Worm (Caenorhabditis elegans) whole organism, late embryonic: ENCODE results near the gene slc-25A32.

ENCODE experiments used
- C08G9.2 ChIP-seq: sonication (generic microtip); optimal IDR thresholded peaks from 2 replicates; lab custom pipeline; 2016; ENCODE audit warnings: mild to moderate bottlenecking, missing genetic modification characterization, moderate library complexity, missing compliant biosample characterization
- C38D4.7 ChIP-seq: fragments of 200-800 bp; sonication (Bioruptor generic); optimal IDR thresholded peaks from 2 replicates; lab custom pipeline; 2018; ENCODE audit warnings: mild to moderate bottlenecking, missing genetic modification characterization, moderate library complexity, missing compliant biosample characterization
- F13H6.1 ChIP-seq: sonication (generic microtip); optimal IDR thresholded peaks from 2 replicates; lab custom pipeline; 2016; ENCODE audit warnings: missing genetic modification characterization, missing compliant biosample characterization
- K02D7.2 ChIP-seq: sonication (generic microtip); optimal IDR thresholded peaks from 2 replicates; lab custom pipeline; 2017; ENCODE audit warnings: mild to moderate bottlenecking, missing genetic modification characterization, missing compliant biosample characterization
- K09A11.1 ChIP-seq: sonication (generic microtip); optimal IDR thresholded peaks from 2 replicates; lab custom pipeline; 2017; ENCODE audit warnings: antibody characterized with exemption, mild to moderate bottlenecking, missing genetic modification characterization, missing compliant biosample characterization; ENCODE audit not compliant: insufficient read depth
- Y22D7AL.16 ChIP-seq: sonication (generic microtip); optimal IDR thresholded peaks from 2 replicates; lab custom pipeline; 2016; ENCODE audit warnings: missing genetic modification characterization, missing compliant biosample characterization
- ahr-1 ChIP-seq: sonication (generic microtip); optimal IDR thresholded peaks from 2 replicates; lab custom pipeline; 2016; ENCODE audit warnings: missing genetic modification characterization, missing compliant biosample characterization
- ceh-14 ChIP-seq: sonication (generic microtip); optimal IDR thresholded peaks from 2 replicates; lab custom pipeline; 2016; ENCODE audit warnings: missing genotype, missing genetic modification characterization, missing compliant biosample characterization
- ceh-18 ChIP-seq: sonication (generic microtip); optimal IDR thresholded peaks from 2 replicates; lab custom pipeline; 2016; ENCODE audit warnings: missing genetic modification characterization, missing compliant biosample characterization
- ceh-19 ChIP-seq: fragments of 200-800 bp; sonication (Bioruptor generic); optimal IDR thresholded peaks from 2 replicates; lab custom pipeline; 2018; ENCODE audit warnings: mild to moderate bottlenecking, missing genetic modification characterization, missing compliant biosample characterization
- ceh-24 ChIP-seq: sonication (generic microtip); optimal IDR thresholded peaks from 2 replicates; lab custom pipeline; 2016; ENCODE audit warnings: mild to moderate bottlenecking, missing genetic modification characterization, missing compliant biosample characterization
- ceh-30 ChIP-seq: fragments of 150-350 bp; optimal IDR thresholded peaks from 2 replicates; lab custom pipeline; 2014; ENCODE audit warnings: missing biosample characterization, missing genetic modification characterization
- ceh-6 ChIP-seq: fragments of 200-800 bp; sonication (Bioruptor generic); optimal IDR thresholded peaks from 2 replicates; lab custom pipeline; 2018; ENCODE audit warnings: mild to moderate bottlenecking, missing genetic modification characterization, missing compliant biosample characterization
- ceh-9 ChIP-seq: sonication (generic microtip); optimal IDR thresholded peaks from 2 replicates; lab custom pipeline; 2016; ENCODE audit warnings: mild to moderate bottlenecking, missing genetic modification characterization, inconsistent platforms, missing compliant biosample characterization
- dmd-4 ChIP-seq: sonication (generic microtip); optimal IDR thresholded peaks from 2 replicates; lab custom pipeline; 2016; ENCODE audit warnings: borderline replicate concordance, missing genetic modification characterization, missing compliant biosample characterization
- dve-1 ChIP-seq: sonication (generic microtip); optimal IDR thresholded peaks from 2 replicates; lab custom pipeline; 2017; ENCODE audit warnings: antibody characterized with exemption, mild to moderate bottlenecking, missing genetic modification characterization, missing compliant biosample characterization
- elt-4 ChIP-seq: sonication (generic microtip); optimal IDR thresholded peaks from 2 replicates; lab custom pipeline; 2016; ENCODE audit warnings: missing genetic modification characterization, missing compliant biosample characterization
- eyg-1 ChIP-seq: sonication (generic microtip); optimal IDR thresholded peaks from 2 replicates; lab custom pipeline; 2016; ENCODE audit warnings: missing genotype, missing genetic modification characterization, missing compliant biosample characterization
- gmeb-2 ChIP-seq: sonication (generic microtip); optimal IDR thresholded peaks from 2 replicates; lab custom pipeline; 2016; ENCODE audit warnings: missing genetic modification characterization, inconsistent platforms, missing compliant biosample characterization
- hlh-15 ChIP-seq: sonication (generic microtip); optimal IDR thresholded peaks from 2 replicates; lab custom pipeline; 2016; ENCODE audit warnings: missing genetic modification characterization, missing compliant biosample characterization
- mec-3 ChIP-seq: sonication (generic microtip); optimal IDR thresholded peaks from 2 replicates; lab custom pipeline; 2016; ENCODE audit warnings: borderline replicate concordance, missing genetic modification characterization, missing compliant biosample characterization
- nfya-1 ChIP-seq: sonication (generic microtip); optimal IDR thresholded peaks from 2 replicates; lab custom pipeline; 2017; ENCODE audit warnings: missing genetic modification characterization, mild to moderate bottlenecking, missing compliant biosample characterization, antibody characterized with exemption, moderate library complexity
- nhr-232 ChIP-seq: sonication (generic microtip); optimal IDR thresholded peaks from 2 replicates; lab custom pipeline; 2016; ENCODE audit warnings: missing genetic modification characterization, missing compliant biosample characterization
- odd-2 ChIP-seq: sonication (generic microtip); optimal IDR thresholded peaks from 2 replicates; lab custom pipeline; 2017; ENCODE audit warnings: antibody characterized with exemption, mild to moderate bottlenecking, missing genetic modification characterization, missing compliant biosample characterization
- pag-3 ChIP-seq: sonication (generic microtip); optimal IDR thresholded peaks from 2 replicates; lab custom pipeline; 2016; ENCODE audit warnings: missing compliant biosample characterization, missing genetic modification characterization, borderline replicate concordance
- pat-9 ChIP-seq: fragments of 200-800 bp; sonication (Bioruptor generic); optimal IDR thresholded peaks from 2 replicates; lab custom pipeline; 2018; ENCODE audit warnings: mild to moderate bottlenecking, missing genetic modification characterization, moderate library complexity, missing compliant biosample characterization
- pha-2 ChIP-seq: sonication (generic microtip); optimal IDR thresholded peaks from 2 replicates; lab custom pipeline; 2017; ENCODE audit warnings: mild to moderate bottlenecking, missing genetic modification characterization, missing compliant biosample characterization
- pha-4 ChIP-seq: fragments of 150-350 bp; optimal IDR thresholded peaks from 2 replicates; lab custom pipeline; 2018; ENCODE audit warnings: missing biosample characterization, missing genetic modification reagents, missing genetic modification characterization
- pqm-1 ChIP-seq: sonication (generic microtip); optimal IDR thresholded peaks from 2 replicates; lab custom pipeline; 2016; ENCODE audit warnings: missing genetic modification characterization, missing compliant biosample characterization
- pros-1 ChIP-seq: fragments of 150-350 bp; optimal IDR thresholded peaks from 2 replicates; lab custom pipeline; 2014; ENCODE audit warnings: missing biosample characterization, missing genetic modification reagents, missing genetic modification characterization
- ref-2 ChIP-seq: sonication (generic microtip); optimal IDR thresholded peaks from 2 replicates; lab custom pipeline; 2016; ENCODE audit warnings: missing genetic modification characterization, missing compliant biosample characterization
- rnt-1 ChIP-seq: sonication (generic microtip); optimal IDR thresholded peaks from 2 replicates; lab custom pipeline; 2016; ENCODE audit warnings: missing genetic modification characterization, missing compliant biosample characterization
- sdc-2 ChIP-seq: sonication (generic microtip); optimal IDR thresholded peaks from 2 replicates; lab custom pipeline; 2016; ENCODE audit warnings: missing genotype, missing genetic modification characterization, missing compliant biosample characterization
- sox-2 ChIP-seq: fragments of 200-800 bp; sonication (Bioruptor generic); IDR thresholded peaks from 2 replicates; pipeline ENCODE4 v1.3.6; 2022; ENCODE audit warnings: missing genetic modification reagents, missing genetic modification characterization, missing compliant biosample characterization
- syd-9 ChIP-seq: sonication (generic microtip); optimal IDR thresholded peaks from 2 replicates; lab custom pipeline; 2016; ENCODE audit warnings: mild to moderate bottlenecking, missing genetic modification characterization, moderate library complexity, missing compliant biosample characterization
- ttx-3 ChIP-seq: sonication (generic microtip); optimal IDR thresholded peaks from 2 replicates; lab custom pipeline; 2016; ENCODE audit warnings: missing genetic modification reagents, missing genetic modification characterization, missing compliant biosample characterization
- unc-42 ChIP-seq: sonication (generic microtip); optimal IDR thresholded peaks from 2 replicates; lab custom pipeline; 2016; ENCODE audit warnings: missing genotype, missing genetic modification characterization, missing compliant biosample characterization
- unc-86 ChIP-seq: sonication (generic microtip); optimal IDR thresholded peaks from 2 replicates; lab custom pipeline; 2016; ENCODE audit warnings: missing genetic modification characterization, missing compliant biosample characterization
- zip-5 ChIP-seq: sonication (generic microtip); optimal IDR thresholded peaks from 2 replicates; lab custom pipeline; 2016; ENCODE audit warnings: missing genetic modification characterization, missing compliant biosample characterization

slc-25A32 gene

DNA sequence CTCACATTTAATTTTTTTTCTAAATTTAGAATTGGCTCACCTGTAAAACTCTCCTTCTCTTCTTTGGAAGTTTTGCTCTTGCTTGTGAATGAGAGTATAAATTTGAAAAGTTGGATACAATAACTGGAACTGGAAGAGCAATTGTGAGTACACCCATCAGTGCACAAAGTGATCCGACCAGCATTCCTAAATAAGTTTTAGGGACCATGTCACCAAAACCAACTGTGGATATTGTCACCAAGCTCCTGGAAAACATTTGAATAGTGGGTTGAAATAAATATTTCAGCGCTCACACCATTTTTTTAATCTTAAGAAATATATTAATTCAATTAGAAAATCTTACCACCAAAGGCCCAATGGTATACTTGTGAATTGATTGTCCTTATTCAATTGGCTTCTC lies 32.2 kb downstream of the slc-25A32 start:
- TF ChIP-seq ceh-30: no peak
- no peak for TF ChIP-seq eyg-1 (tag; lab: Kevin White, UChicago)
- no peak for TF ChIP-seq ahr-1 (tag; lab: Kevin White, UChicago)
- no peak for TF ChIP-seq mec-3
- TF ChIP-seq ceh-18 (tag; lab: Kevin White, UChicago): no peak
- TF ChIP-seq F13H6.1 (tag; lab: Kevin White, UChicago): no peak
- TF ChIP-seq unc-42 (tag; lab: Kevin White, UChicago): no peak
- TF ChIP-seq K09A11.1 (tag; lab: Kevin White, UChicago): no peak
- no peak for TF ChIP-seq sdc-2
- TF ChIP-seq pqm-1 (tag; lab: Kevin White, UChicago): no peak
- TF ChIP-seq ttx-3: no peak
- no peak for TF ChIP-seq ceh-14
- no peak for TF ChIP-seq hlh-15 (tag; lab: Kevin White, UChicago)
- TF ChIP-seq ceh-19 (GFP tag; lab: Kevin White, UChicago): no peak
- no peak for TF ChIP-seq unc-86 (tag; lab: Kevin White, UChicago)
- TF ChIP-seq pros-1 (tag; lab: Kevin White, UChicago): no peak
- no peak for TF ChIP-seq elt-4 (tag; lab: Kevin White, UChicago)
- no peak for TF ChIP-seq pha-4
- no peak for TF ChIP-seq ref-2 (tag; lab: Kevin White, UChicago)
- TF ChIP-seq K02D7.2: no peak

DNA sequence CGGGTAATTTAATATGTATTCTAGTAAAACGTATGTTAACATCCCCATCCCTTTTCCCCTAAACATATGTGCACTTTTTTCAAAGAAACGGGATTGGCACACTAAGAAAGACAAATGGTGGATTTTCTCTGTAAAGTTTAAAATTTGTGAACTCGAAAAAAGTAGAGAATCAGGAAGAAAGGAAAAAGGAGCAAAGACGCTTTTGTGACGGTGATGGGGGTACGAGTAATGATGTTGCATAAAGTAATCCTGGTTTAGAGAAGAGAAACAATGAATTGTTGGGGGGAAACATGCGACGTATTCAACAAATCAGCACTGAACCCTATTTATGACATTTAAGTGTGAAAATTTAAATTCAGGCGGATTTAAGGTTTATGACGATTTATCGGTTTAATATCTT lies 35.4 kb downstream of the slc-25A32 start:
- TF ChIP-seq odd-2 (no peak), syd-9 (no peak)
- TF ChIP-seq, all 69 proteins: peak for 0

DNA sequence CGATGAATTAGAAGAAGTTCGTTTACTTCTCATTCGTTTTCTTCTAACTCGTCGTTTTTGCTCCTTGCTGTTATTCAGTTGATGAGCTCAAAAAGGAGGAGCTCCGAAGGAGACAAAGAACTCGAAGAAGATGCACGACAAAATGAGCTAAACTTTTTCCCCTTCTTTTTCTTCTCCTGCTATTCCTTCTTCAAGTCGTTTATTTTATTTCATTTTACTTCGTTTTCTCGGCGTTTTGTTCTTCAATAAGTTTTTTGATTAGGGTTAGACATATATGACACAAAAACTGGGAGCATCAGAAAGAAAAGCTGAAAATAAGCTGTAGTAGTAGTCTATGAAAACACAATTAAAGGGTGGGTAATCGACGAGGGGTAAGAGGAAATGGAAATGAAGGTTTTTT lies 35.9 kb downstream of the slc-25A32 start:
- TF ChIP-seq unc-42 (tag; lab: Kevin White, UChicago) (peak; percentile 46), C08G9.2 (tag; lab: Kevin White, UChicago) (no peak)

DNA sequence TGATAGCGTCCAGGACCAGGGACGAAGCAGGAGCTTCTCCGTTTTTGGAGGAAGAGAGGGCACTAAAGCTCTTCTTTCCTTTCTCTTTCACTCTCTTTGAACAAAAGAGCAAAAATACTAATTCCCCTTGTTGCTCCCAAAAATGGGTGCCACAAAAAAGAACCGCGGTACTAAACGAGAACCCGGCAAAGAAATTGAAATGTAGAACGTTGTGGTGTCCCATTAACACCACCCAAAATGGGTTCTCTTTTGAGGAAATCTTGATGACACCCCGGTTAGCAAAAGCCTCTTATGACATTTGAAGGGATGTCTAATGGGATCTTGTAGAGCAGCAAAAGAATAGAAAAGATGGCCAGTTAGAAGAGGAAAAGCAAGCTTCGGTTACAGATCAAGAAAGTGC lies 38.7 kb downstream of the slc-25A32 start:
- TF ChIP-seq unc-42 (tag; lab: Kevin White, UChicago): no peak
- TF ChIP-seq Y22D7AL.16 (tag; lab: Kevin White, UChicago): no peak
- no peak for TF ChIP-seq pat-9 (tag; lab: Kevin White, UChicago)
- no peak for TF ChIP-seq nhr-232 (tag; lab: Kevin White, UChicago)
- TF ChIP-seq mec-3: no peak
- TF ChIP-seq K09A11.1 (tag; lab: Kevin White, UChicago): no peak
- no peak for TF ChIP-seq ceh-24 (tag; lab: Kevin White, UChicago)
- TF ChIP-seq ceh-18 (tag; lab: Kevin White, UChicago): no peak
- TF ChIP-seq ceh-9 (tag; lab: Kevin White, UChicago): no peak
- TF ChIP-seq hlh-15 (tag; lab: Kevin White, UChicago): no peak
- TF ChIP-seq pag-3 (tag; lab: Kevin White, UChicago): no peak
- no peak for TF ChIP-seq gmeb-2 (tag; lab: Kevin White, UChicago)
- TF ChIP-seq ahr-1 (tag; lab: Kevin White, UChicago): no peak
- TF ChIP-seq rnt-1 (tag; lab: Kevin White, UChicago): no peak

DNA sequence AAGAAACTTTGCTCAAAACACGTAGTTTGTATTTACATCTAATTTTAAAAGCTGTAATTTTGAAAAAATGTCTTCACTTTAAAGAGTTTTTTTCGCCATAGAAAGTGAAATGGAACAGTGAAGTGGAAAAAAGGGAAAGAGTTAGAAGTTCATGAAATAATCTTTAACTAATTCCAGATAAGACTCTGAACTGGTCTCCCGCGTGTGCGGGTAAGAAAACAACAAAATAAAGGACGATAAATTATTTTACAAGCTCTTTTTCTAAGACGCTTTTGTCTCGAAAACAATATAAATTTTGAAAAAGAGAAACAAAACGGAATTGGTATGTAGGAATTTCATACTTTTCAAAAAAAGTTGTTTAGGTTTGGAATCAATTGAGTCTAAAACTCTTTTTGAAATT lies 40.6 kb downstream of the slc-25A32 start:
- TF ChIP-seq dve-1 (tag; lab: Kevin White, UChicago) (no peak), unc-42 (tag; lab: Kevin White, UChicago) (no peak), gmeb-2 (tag; lab: Kevin White, UChicago) (no peak), elt-4 (tag; lab: Kevin White, UChicago) (no peak), ceh-6 (GFP tag; lab: Kevin White, UChicago) (no peak), Y22D7AL.16 (tag; lab: Kevin White, UChicago) (no peak), F13H6.1 (tag; lab: Kevin White, UChicago) (no peak), C38D4.7 (no peak), rnt-1 (tag; lab: Kevin White, UChicago) (no peak), nfya-1 (tag; lab: Kevin White, UChicago) (no peak), sox-2 (GFP tag; lab: Robert Waterston, UW) (no peak), pag-3 (tag; lab: Kevin White, UChicago) (no peak), dmd-4 (tag; lab: Kevin White, UChicago) (no peak), ceh-14 (no peak), pha-4 (no peak), zip-5 (tag; lab: Kevin White, UChicago) (no peak), pha-2 (no peak)
